Worm (Caenorhabditis elegans) whole organism, L4 larva: ENCODE data around the gene col-133.

Experiments
- F10B5.3 ChIP-seq: sonication (generic microtip); optimal IDR thresholded peaks from 2 replicates; lab custom pipeline; 2016; ENCODE audit warnings: mild to moderate bottlenecking, missing genetic modification characterization, missing compliant biosample characterization
- F26F4.8 ChIP-seq: fragments of 200-800 bp; sonication (Bioruptor generic); conservative IDR thresholded peaks from 2 replicates; pipeline ENCODE4 v1.3.6; 2022; ENCODE audit warnings: missing genetic modification characterization, missing compliant biosample characterization
- F44E2.7 ChIP-seq: fragments of 200-800 bp; sonication (Bioruptor generic); IDR thresholded peaks from 2 replicates; pipeline ENCODE4 v2.1.2; 2022; ENCODE audit warnings: missing genetic modification characterization, missing compliant biosample characterization
- T26A8.4 ChIP-seq: fragments of 200-800 bp; sonication (Bioruptor generic); IDR thresholded peaks from 2 replicates; pipeline ENCODE4 v1.3.6; 2022; ENCODE audit warnings: missing genetic modification characterization, missing compliant biosample characterization
- Y105C5A.15 ChIP-seq: fragments of 200-800 bp; sonication (Bioruptor generic); IDR thresholded peaks from 2 replicates; pipeline ENCODE4 v1.3.6; 2022; ENCODE audit warnings: missing genetic modification characterization, missing compliant biosample characterization
- Y48G9A.11 ChIP-seq: fragments of 200-800 bp; sonication (Bioruptor generic); IDR thresholded peaks from 2 replicates; pipeline ENCODE4 v1.3.6; 2022; ENCODE audit warnings: missing genetic modification reagents, missing genetic modification characterization, missing compliant biosample characterization
- Y5F2A.4 ChIP-seq: fragments of 200-800 bp; sonication (Bioruptor generic); optimal IDR thresholded peaks from 2 replicates; lab custom pipeline; 2018; ENCODE audit warnings: mild to moderate bottlenecking, missing genetic modification characterization, missing compliant biosample characterization
- ZK546.5 ChIP-seq, 2 experiments: sonication (generic microtip); optimal IDR thresholded peaks; 2 replicates each; lab custom pipeline; 2017; ENCODE audit warnings: missing biosample characterization in 2 of 2, missing genetic modification characterization in 2 of 2
- ceh-32 ChIP-seq: sonication (generic microtip); optimal IDR thresholded peaks from 2 replicates; lab custom pipeline; 2016; ENCODE audit warnings: mild to moderate bottlenecking, missing genetic modification characterization, missing compliant biosample characterization; ENCODE audit not compliant: poor library complexity
- ceh-62 ChIP-seq: sonication (generic microtip); optimal IDR thresholded peaks from 2 replicates; lab custom pipeline; 2017; ENCODE audit warnings: missing biosample characterization, missing genetic modification characterization
- dmd-9 ChIP-seq: fragments of 200-800 bp; sonication (Bioruptor generic); IDR thresholded peaks from 2 replicates; pipeline ENCODE4 v1.3.6; 2022; ENCODE audit warnings: missing genetic modification reagents, missing genetic modification characterization, missing compliant biosample characterization
- dpl-1 ChIP-seq: fragments of 150-350 bp; optimal IDR thresholded peaks from 2 replicates; lab custom pipeline; 2014; ENCODE audit warnings: missing biosample characterization, missing genetic modification reagents, missing genetic modification characterization
- duxl-1 ChIP-seq: sonication (generic microtip); optimal IDR thresholded peaks from 2 replicates; lab custom pipeline; 2016; ENCODE audit warnings: mild to moderate bottlenecking, missing genetic modification characterization, moderate library complexity, missing compliant biosample characterization; ENCODE audit not compliant: poor library complexity
- dve-1 ChIP-seq: sonication (generic microtip); optimal IDR thresholded peaks from 2 replicates; lab custom pipeline; 2017; ENCODE audit warnings: antibody characterized with exemption, mild to moderate bottlenecking, missing genetic modification characterization, missing compliant biosample characterization; ENCODE audit not compliant: insufficient read depth
- egl-43 ChIP-seq: fragments of 200-800 bp; sonication (Bioruptor generic); IDR thresholded peaks from 2 replicates; pipeline ENCODE4 v1.3.6; 2022; ENCODE audit warnings: missing genetic modification reagents, missing genetic modification characterization, missing compliant biosample characterization
- hif-1 ChIP-seq, 2 experiments: sonication (generic microtip); optimal IDR thresholded peaks; 2 replicates each; lab custom pipeline; 2016 to 2017; ENCODE audit warnings: missing compliant biosample characterization in 2 of 2, missing genetic modification characterization in 2 of 2, missing genetic modification reagents in 2 of 2, missing genotype in 2 of 2, mild to moderate bottlenecking in 1 of 2
- hlh-11 ChIP-seq: fragments of 200-800 bp; sonication (Bioruptor generic); optimal IDR thresholded peaks from 2 replicates; lab custom pipeline; 2018; ENCODE audit warnings: mild to moderate bottlenecking, missing genetic modification characterization, missing compliant biosample characterization
- hlh-30 ChIP-seq: sonication (generic microtip); optimal IDR thresholded peaks from 2 replicates; lab custom pipeline; 2017; ENCODE audit warnings: antibody characterized with exemption, mild to moderate bottlenecking, missing genetic modification characterization, missing compliant biosample characterization; ENCODE audit not compliant: insufficient read depth
- jun-1 ChIP-seq: fragments of 150-350 bp; optimal IDR thresholded peaks from 2 replicates; lab custom pipeline; 2014; ENCODE audit warnings: missing biosample characterization, missing genetic modification reagents, missing genetic modification characterization
- lin-29 ChIP-seq: fragments of 200-800 bp; sonication (Bioruptor generic); IDR thresholded peaks from 2 replicates; pipeline ENCODE4 v1.3.6; 2022; ENCODE audit warnings: missing genetic modification reagents, missing genetic modification characterization, missing compliant biosample characterization
- lin-38 ChIP-seq: fragments of 200-800 bp; sonication (Bioruptor generic); IDR thresholded peaks from 2 replicates; pipeline ENCODE4 v1.3.6; 2022; ENCODE audit warnings: missing genetic modification reagents, missing genetic modification characterization, missing compliant biosample characterization
- madf-9 ChIP-seq: fragments of 200-800 bp; sonication (Bioruptor generic); conservative IDR thresholded peaks from 2 replicates; pipeline ENCODE4 v1.3.6; 2022; ENCODE audit warnings: missing genetic modification reagents, missing genetic modification characterization, missing compliant biosample characterization
- mes-2 ChIP-seq: sonication (generic microtip); optimal IDR thresholded peaks from 2 replicates; lab custom pipeline; 2016; ENCODE audit warnings: missing genotype, mild to moderate bottlenecking, missing genetic modification characterization, missing compliant biosample characterization; ENCODE audit not compliant: poor library complexity, severe bottlenecking
- nhr-42 ChIP-seq: fragments of 200-800 bp; sonication (Bioruptor generic); IDR thresholded peaks from 2 replicates; pipeline ENCODE4 v1.3.6; 2022; ENCODE audit warnings: missing genetic modification characterization, missing compliant biosample characterization
- pha-4 ChIP-seq, 2 experiments: fragments of 150-350 bp in 1 of 2; fragments of 200-800 bp in 1 of 2; sonication (Bioruptor generic) in 1 of 2; IDR thresholded peaks in 1 of 2; optimal IDR thresholded peaks in 1 of 2; 2 replicates each; pipeline versions ENCODE4 v1.3.6 to Lab custom; 2014 to 2022; ENCODE audit warnings: missing genetic modification characterization in 2 of 2, missing genetic modification reagents in 2 of 2, missing biosample characterization in 1 of 2, missing compliant biosample characterization in 1 of 2
- pqm-1 ChIP-seq: sonication (generic microtip); optimal IDR thresholded peaks from 2 replicates; lab custom pipeline; 2017; ENCODE audit warnings: missing biosample characterization, missing genetic modification characterization
- rbr-2 ChIP-seq: sonication (generic microtip); optimal IDR thresholded peaks from 2 replicates; lab custom pipeline; 2016; ENCODE audit warnings: missing genotype, missing genetic modification characterization, missing compliant biosample characterization
- saeg-2 ChIP-seq: fragments of 200-800 bp; sonication (Bioruptor generic); IDR thresholded peaks from 2 replicates; pipeline ENCODE4 v1.3.6; 2022; ENCODE audit warnings: missing genetic modification reagents, missing genetic modification characterization, missing compliant biosample characterization
- set-16 ChIP-seq: fragments of 200-800 bp; sonication (Bioruptor generic); IDR thresholded peaks from 2 replicates; pipeline ENCODE4 v1.3.6; 2022; ENCODE audit warnings: missing genetic modification reagents, missing genetic modification characterization, missing compliant biosample characterization
- snpc-1.2 ChIP-seq: fragments of 200-800 bp; sonication (Bioruptor generic); IDR thresholded peaks from 2 replicates; pipeline ENCODE4 v1.3.6; 2022; ENCODE audit warnings: missing genetic modification reagents, missing genetic modification characterization, missing compliant biosample characterization
- spr-3 ChIP-seq: fragments of 200-800 bp; sonication (Bioruptor generic); optimal IDR thresholded peaks from 2 replicates; lab custom pipeline; 2018; ENCODE audit warnings: mild to moderate bottlenecking, missing genetic modification characterization, missing compliant biosample characterization
- tag-97 ChIP-seq: fragments of 200-800 bp; sonication (Bioruptor generic); IDR thresholded peaks from 2 replicates; pipeline ENCODE4 v1.3.6; 2022; ENCODE audit warnings: missing genetic modification characterization, missing compliant biosample characterization
- tra-1 ChIP-seq: fragments of 200-800 bp; sonication (Bioruptor generic); IDR thresholded peaks from 2 replicates; pipeline ENCODE4 v1.3.6; 2022; ENCODE audit warnings: missing genetic modification reagents, missing genetic modification characterization, missing compliant biosample characterization
- unc-62 ChIP-seq, 3 experiments: fragments of 150-350 bp in 1 of 3; sonication (generic microtip); optimal IDR thresholded peaks in 2 of 3; peaks in 1 of 3; 1 replicate in 1 of 3; 2 replicates in 2 of 3; lab custom pipeline; 2014 to 2017; ENCODE audit warnings: missing biosample characterization in 3 of 3, missing genetic modification characterization in 3 of 3, missing genetic modification reagents in 3 of 3, missing genotype in 1 of 3
- zip-2 ChIP-seq: fragments of 150-350 bp; optimal IDR thresholded peaks from 2 replicates; lab custom pipeline; 2014; ENCODE audit warnings: missing biosample characterization, missing genetic modification characterization
- ztf-11 ChIP-seq: fragments of 150-350 bp; optimal IDR thresholded peaks from 2 replicates; lab custom pipeline; 2014; ENCODE audit warnings: missing biosample characterization, missing genetic modification characterization

The col-133 gene

ce11 chrIV:14072011-14072649, 27.0 kb downstream of the col-133 start:
- TF ChIP-seq nhr-42 (GFP tag; lab: Robert Waterston, UW) (no peak), ZK546.5 (tag; optimal IDR thresholded peaks at IDR 0.05; lab: Kevin White, UChicago) (no peak), set-16 (GFP tag; lab: Robert Waterston, UW) (peak; percentile 84), spr-3 (GFP tag; lab: Kevin White, UChicago) (no peak), tra-1 (0 out of 2 replicates have a peak, but pooled peaks have one; percentile 6), tag-97 (no peak), Y5F2A.4 (GFP tag; lab: Kevin White, UChicago) (peak; percentile 52), mes-2 (tag; lab: Kevin White, UChicago) (no peak), rbr-2 (no peak), dve-1 (tag; lab: Kevin White, UChicago) (no peak), pha-4 (GFP tag; IDR thresholded peaks at IDR 0.05; lab: Robert Waterston, UW) (peak; percentile 28; the same call in 1 of the 2 replicates), pha-4 (tag; optimal IDR thresholded peaks at IDR 0.05; lab: Kevin White, UChicago) (no peak), hlh-30 (tag; lab: Kevin White, UChicago) (no peak), F26F4.8 (GFP tag; lab: Robert Waterston, UW) (no peak), hlh-11 (tag; lab: Kevin White, UChicago) (no peak), ceh-62 (tag; lab: Kevin White, UChicago) (no peak), lin-29 (GFP tag; lab: Robert Waterston, UW) (no peak), dpl-1 (GFP tag; lab: Kevin White, UChicago) (no peak), unc-62 (GFP tag; optimal IDR thresholded peaks at IDR 0.05 in 1 of 2; lab: Kevin White, UChicago) (peak in 1 of 2 experiments; percentile 80), unc-62 (tag; optimal IDR thresholded peaks at IDR 0.05; lab: Kevin White, UChicago) (no peak), Y48G9A.11 (GFP tag; lab: Robert Waterston, UW) (0 out of 2 replicates have a peak, but pooled peaks have one; percentile 12), T26A8.4 (peak; percentile 34; the same call in 1 of the 2 replicates), lin-38 (GFP tag; lab: Robert Waterston, UW) (peak; percentile 36), F44E2.7 (GFP tag; lab: Robert Waterston, UW) (no peak), duxl-1 (tag; lab: Kevin White, UChicago) (no peak)
- TF ChIP-seq, all 104 proteins: peak for 8

DNA sequence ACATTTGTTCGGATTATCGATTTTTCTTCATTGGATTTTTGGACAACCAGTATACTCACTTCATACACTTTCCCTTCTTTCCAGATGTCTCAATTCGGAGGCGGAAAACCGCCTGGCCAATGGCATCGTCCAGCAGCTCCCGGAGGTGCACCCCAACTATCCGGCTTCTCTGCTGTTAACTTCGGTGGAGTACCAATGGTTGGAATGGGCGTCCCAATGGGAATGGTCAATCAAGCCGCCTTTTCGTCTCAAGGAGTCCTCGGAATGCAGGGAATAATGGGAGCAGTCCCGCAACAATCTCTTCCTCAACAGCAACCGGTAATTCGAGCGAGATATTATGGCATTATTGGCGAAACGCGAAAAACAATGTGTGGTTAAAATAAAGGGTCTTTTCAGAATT, 27.7 kb downstream of the col-133 start, which contains the start of gene ccar-1:
Gene ccar-1, plus strand, starts transcription at position 83 of the 400 bp plus-strand sequence.
- TF ChIP-seq dmd-9 (GFP tag; lab: Robert Waterston, UW) (peak; percentile 59; the same call in 1 of the 2 replicates), ceh-32 (tag; lab: Kevin White, UChicago) (no peak), snpc-1.2 (GFP tag; lab: Robert Waterston, UW) (peak; percentile 60), hif-1 (tag; optimal IDR thresholded peaks at IDR 0.05; lab: Kevin White, UChicago) (no peak), madf-9 (no peak), ztf-11 (tag; lab: Kevin White, UChicago) (no peak), lin-38 (GFP tag; lab: Robert Waterston, UW) (no peak), F26F4.8 (GFP tag; lab: Robert Waterston, UW) (no peak), rbr-2 (no peak), saeg-2 (no peak), jun-1 (tag; lab: Kevin White, UChicago) (no peak), Y105C5A.15 (GFP tag; lab: Robert Waterston, UW) (0 out of 2 replicates have a peak, but pooled peaks have one; percentile 62), zip-2 (tag; lab: Kevin White, UChicago) (no peak), F10B5.3 (tag; lab: Kevin White, UChicago) (no peak), egl-43 (GFP tag; lab: Robert Waterston, UW) (peak; percentile 43; the same call in 1 of the 2 replicates), pqm-1 (tag; lab: Kevin White, UChicago) (no peak)
- TF ChIP-seq, all 104 proteins: peak for 4
